Worm (Caenorhabditis elegans): ENCODE measurements around the gene bra-2.
"Not testable (repeated sequence)": the region's sequence is repeated elsewhere in the genome, so short reads cannot be mapped to it uniquely, and the experiment has no call there.

- not testable (repeated sequence) for TF ChIP-seq nhr-25 (tag; optimal IDR thresholded peaks at IDR 0.05); unc-62 (GFP tag; optimal IDR thresholded peaks at IDR 0.05); aly-2 (tag; optimal IDR thresholded peaks at IDR 0.05); elt-3 (tag; optimal IDR thresholded peaks at IDR 0.05); nhr-237 (tag; optimal IDR thresholded peaks at IDR 0.05); fos-1 (tag; optimal IDR thresholded peaks at IDR 0.05); nhr-6 (tag; optimal IDR thresholded peaks at IDR 0.05); nhr-21 (tag; optimal IDR thresholded peaks at IDR 0.05)
Measured at ce11 chrIII:931405-931804, 20.3 kb downstream of the bra-2 start.
